Worm (Caenorhabditis elegans) whole organism, L3 larva: ENCODE measurements around the gene frg-1.
A peak's percentile ranks its signal among the peaks of the same experiment; 100 is the strongest.

ENCODE experiments used
- daf-12 ChIP-seq: fragments of 150-350 bp; optimal IDR thresholded peaks from 2 replicates; lab custom pipeline; 2014; ENCODE audit warnings: missing biosample characterization, missing genetic modification reagents, missing genetic modification characterization
- elt-2 ChIP-seq: sonication (generic microtip); optimal IDR thresholded peaks from 2 replicates; lab custom pipeline; 2016; ENCODE audit warnings: missing genetic modification reagents, mild to moderate bottlenecking, missing genetic modification characterization, missing compliant biosample characterization
- nfya-1 ChIP-seq: sonication (generic microtip); optimal IDR thresholded peaks from 2 replicates; lab custom pipeline; 2017; ENCODE audit warnings: missing genetic modification characterization, mild to moderate bottlenecking, missing compliant biosample characterization, antibody characterized with exemption, moderate library complexity; ENCODE audit not compliant: insufficient read depth
- nhr-23 ChIP-seq: fragments of 150-350 bp; optimal IDR thresholded peaks from 2 replicates; lab custom pipeline; 2014; ENCODE audit warnings: missing biosample characterization, missing genetic modification reagents, missing genetic modification characterization
- nhr-237 ChIP-seq: fragments of 150-350 bp; optimal IDR thresholded peaks from 2 replicates; lab custom pipeline; 2014; ENCODE audit warnings: missing biosample characterization, missing genetic modification characterization
- nhr-28 ChIP-seq: fragments of 150-350 bp; optimal IDR thresholded peaks from 2 replicates; lab custom pipeline; 2014; ENCODE audit warnings: missing biosample characterization, missing genetic modification characterization
- nhr-76 ChIP-seq: fragments of 150-350 bp; sonication (generic microtip); optimal IDR thresholded peaks from 5 replicates; lab custom pipeline; 2014; ENCODE audit warnings: missing biosample characterization, missing genetic modification characterization
- skn-1 ChIP-seq: fragments of 150-350 bp; optimal IDR thresholded peaks from 2 replicates; lab custom pipeline; 2014; ENCODE audit warnings: missing biosample characterization, missing genetic modification characterization
- ztf-11 ChIP-seq: fragments of 150-350 bp; optimal IDR thresholded peaks from 2 replicates; lab custom pipeline; 2014; ENCODE audit warnings: missing biosample characterization, missing genetic modification characterization

DNA sequence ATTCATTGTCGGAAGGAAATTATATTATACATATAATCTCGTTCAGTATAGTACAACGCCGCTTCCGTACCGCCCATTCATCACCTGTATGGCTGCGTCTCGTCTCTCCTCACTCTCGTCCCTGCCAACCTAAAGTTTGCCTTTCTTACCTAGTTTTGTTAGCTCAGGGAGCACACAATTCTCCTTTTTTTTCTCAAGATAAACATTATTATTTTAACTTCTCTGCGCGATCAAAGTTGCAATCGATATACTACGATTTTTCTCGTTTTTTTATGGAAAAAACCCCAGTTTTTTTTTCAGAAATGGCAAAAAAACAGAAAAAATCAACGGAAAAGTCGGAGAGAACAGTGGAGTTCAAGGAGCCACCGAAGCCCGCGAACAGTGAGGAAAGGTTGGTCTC, 44.5 kb upstream of the frg-1 start, which contains the start of gene epg-3:
- TF ChIP-seq nhr-23 (no peak), skn-1 (tag; lab: Kevin White, UChicago) (no peak), nhr-237 (no peak), elt-2 (tag; lab: Kevin White, UChicago) (no peak), nfya-1 (tag; lab: Kevin White, UChicago) (peak; percentile 26), daf-12 (tag; lab: Kevin White, UChicago) (no peak), ztf-11 (tag; lab: Kevin White, UChicago) (no peak), nhr-76 (no peak), nhr-28 (tag; lab: Kevin White, UChicago) (no peak)
